Fruit fly (Drosophila melanogaster) whole organism, embryonic: Measurements from ENCODE around the gene aqz.

ENCODE experiments used
- Asciz ChIP-seq: fragments of 200-800 bp; sonication (Bioruptor generic); optimal IDR thresholded peaks from 2 replicates; lab custom pipeline; 2017; ENCODE audit warnings: missing biosample characterization, mild to moderate bottlenecking, missing genetic modification characterization, missing genetic modification reagents
- CG11696 ChIP-seq: fragments of 200-800 bp; sonication (Bioruptor generic); IDR thresholded peaks from 2 replicates; pipeline ENCODE4 v1.3.6; 2022; ENCODE audit warnings: missing biosample characterization, missing genetic modification characterization
- CG12104 ChIP-seq: fragments of 200-800 bp; sonication (Bioruptor generic); optimal IDR thresholded peaks from 3 replicates; lab custom pipeline; 2016; ENCODE audit warnings: missing biosample characterization, missing genetic modification characterization
- CG12299 ChIP-seq: fragments of 200-800 bp; sonication (Bioruptor generic); optimal IDR thresholded peaks from 2 replicates; lab custom pipeline; 2018; ENCODE audit warnings: missing biosample characterization, mild to moderate bottlenecking, missing genetic modification characterization
- CG15601 ChIP-seq: fragments of 200-800 bp; sonication (Bioruptor generic); optimal IDR thresholded peaks from 3 replicates; lab custom pipeline; 2019; ENCODE audit warnings: missing biosample characterization, mild to moderate bottlenecking, missing genetic modification characterization, moderate library complexity
- CG1603 ChIP-seq: fragments of 200-800 bp; sonication (Bioruptor generic); optimal IDR thresholded peaks from 2 replicates; lab custom pipeline; 2019; ENCODE audit warnings: missing biosample characterization, mild to moderate bottlenecking, missing genetic modification characterization, moderate library complexity
- CG18599 ChIP-seq: fragments of 200-800 bp; sonication (Bioruptor generic); optimal IDR thresholded peaks from 3 replicates; lab custom pipeline; 2017; ENCODE audit warnings: missing biosample characterization, missing genetic modification characterization, mild to moderate bottlenecking, moderate library complexity, missing genetic modification reagents
- CG18619 ChIP-seq: fragments of 200-800 bp; sonication (Bioruptor generic); optimal IDR thresholded peaks from 3 replicates; lab custom pipeline; 2017; ENCODE audit warnings: missing biosample characterization, mild to moderate bottlenecking, missing genetic modification characterization
- CG3163 ChIP-seq: fragments of 200-800 bp; sonication (Bioruptor generic); optimal IDR thresholded peaks from 3 replicates; lab custom pipeline; 2016; ENCODE audit warnings: missing biosample characterization, missing genetic modification characterization
- CG32772 ChIP-seq: fragments of 200-800 bp; sonication (Bioruptor generic); IDR thresholded peaks from 2 replicates; pipeline ENCODE4 v1.3.6; 2022; ENCODE audit warnings: missing biosample characterization, missing genetic modification characterization
- CG4328 ChIP-seq: fragments of 200-800 bp; sonication (Bioruptor generic); optimal IDR thresholded peaks from 3 replicates; lab custom pipeline; 2017; ENCODE audit warnings: missing biosample characterization, missing genetic modification reagents, missing genetic modification characterization
- CG5953 ChIP-seq: fragments of 200-800 bp; sonication (Bioruptor generic); IDR thresholded peaks from 2 replicates; pipeline ENCODE4 v1.3.6; 2022; ENCODE audit warnings: missing biosample characterization, missing genetic modification characterization
- Camta ChIP-seq: fragments of 200-800 bp; sonication (Bioruptor generic); optimal IDR thresholded peaks from 2 replicates; lab custom pipeline; 2016; ENCODE audit warnings: missing biosample characterization, missing genetic modification characterization
- CkIIα-i1 ChIP-seq: fragments of 200-800 bp; sonication (Bioruptor generic); IDR thresholded peaks from 2 replicates; pipeline ENCODE4 v1.3.6; 2022; ENCODE audit warnings: missing biosample characterization, missing genetic modification characterization
- CrebB ChIP-seq: fragments of 200-800 bp; sonication (Bioruptor generic); optimal IDR thresholded peaks from 3 replicates; lab custom pipeline; 2018; ENCODE audit warnings: missing biosample characterization, mild to moderate bottlenecking, missing genetic modification characterization
- D19A ChIP-seq: fragments of 200-800 bp; optimal IDR thresholded peaks from 3 replicates; lab custom pipeline; 2019; ENCODE audit warnings: missing biosample characterization, mild to moderate bottlenecking, missing genetic modification characterization, moderate library complexity
- Dip3 ChIP-seq: fragments of 200-800 bp; sonication (Bioruptor generic); optimal IDR thresholded peaks from 3 replicates; lab custom pipeline; 2016; ENCODE audit warnings: missing biosample characterization, missing genetic modification characterization
- Doc2 ChIP-seq: fragments of 200-800 bp; sonication (Bioruptor generic); IDR thresholded peaks from 2 replicates; pipeline ENCODE4 v1.3.6; 2022; ENCODE audit warnings: missing biosample characterization, missing genetic modification characterization
- H15 ChIP-seq: fragments of 200-800 bp; sonication (Bioruptor generic); IDR thresholded peaks from 3 replicates; pipeline ENCODE4 v1.3.6; 2022; ENCODE audit warnings: missing biosample characterization, missing genetic modification characterization
- Hey ChIP-seq: fragments of 200-800 bp; sonication (Bioruptor generic); optimal IDR thresholded peaks from 3 replicates; lab custom pipeline; 2018; ENCODE audit warnings: missing biosample characterization, mild to moderate bottlenecking, missing genetic modification characterization
- HmgD ChIP-seq: fragments of 200-800 bp; sonication (Bioruptor generic); optimal IDR thresholded peaks from 3 replicates; lab custom pipeline; 2016; ENCODE audit warnings: missing biosample characterization, missing genetic modification characterization
- MBD-R2 ChIP-seq: fragments of 200-800 bp; sonication (Bioruptor generic); IDR thresholded peaks from 2 replicates; pipeline ENCODE4 v1.3.6; 2022; ENCODE audit warnings: missing biosample characterization, missing genetic modification characterization
- NfI ChIP-seq: fragments of 200-800 bp; sonication (Bioruptor generic); optimal IDR thresholded peaks from 3 replicates; lab custom pipeline; 2018; ENCODE audit warnings: missing biosample characterization, mild to moderate bottlenecking, missing genetic modification characterization, moderate library complexity
- Sry-β ChIP-seq: fragments of 200-800 bp; sonication (Bioruptor generic); optimal IDR thresholded peaks from 2 replicates; lab custom pipeline; 2018; ENCODE audit warnings: missing biosample characterization, mild to moderate bottlenecking, missing genetic modification characterization, moderate library complexity
- ash1 ChIP-seq: fragments of 200-800 bp; sonication (Bioruptor generic); optimal IDR thresholded peaks from 2 replicates; lab custom pipeline; 2018; ENCODE audit warnings: missing biosample characterization, mild to moderate bottlenecking, missing genetic modification characterization
- cad ChIP-seq: fragments of >200 bp; optimal IDR thresholded peaks from 2 replicates; lab custom pipeline; 2017; ENCODE audit warnings: missing biosample characterization, missing genetic modification characterization
- croc ChIP-seq: fragments of 200-800 bp; sonication (Bioruptor generic); conservative IDR thresholded peaks from 3 replicates; pipeline ENCODE4 v1.3.6; 2022; ENCODE audit warnings: missing biosample characterization, missing genetic modification characterization
- da ChIP-seq: fragments of 200-800 bp; sonication (Bioruptor generic); optimal IDR thresholded peaks from 2 replicates; lab custom pipeline; 2016; ENCODE audit warnings: missing biosample characterization, missing genetic modification characterization
- dm ChIP-seq: fragments of 200-800 bp; sonication (Bioruptor generic); optimal IDR thresholded peaks from 3 replicates; lab custom pipeline; 2016; ENCODE audit warnings: missing biosample characterization, missing genetic modification characterization
- fd3F ChIP-seq: fragments of 200-800 bp; sonication (Bioruptor generic); optimal IDR thresholded peaks from 2 replicates; lab custom pipeline; 2018; ENCODE audit warnings: missing biosample characterization, mild to moderate bottlenecking, missing genetic modification characterization, moderate library complexity
- gt ChIP-seq: fragments of 200-800 bp; sonication (Bioruptor generic); IDR thresholded peaks from 2 replicates; pipeline ENCODE4 v1.3.6; 2022; ENCODE audit warnings: missing biosample characterization, missing genetic modification characterization
- ham ChIP-seq: fragments of 200-800 bp; sonication (Bioruptor generic); IDR thresholded peaks from 2 replicates; pipeline ENCODE4 v1.3.6; 2022; ENCODE audit warnings: missing biosample characterization, missing genetic modification characterization
- hb ChIP-seq: fragments of 200-800 bp; sonication (Bioruptor generic); IDR thresholded peaks from 3 replicates; pipeline ENCODE4 v1.3.6; 2022; ENCODE audit warnings: missing biosample characterization, missing genetic modification characterization; ENCODE audit not compliant: partially characterized antibody
- hth ChIP-seq: fragments of >200 bp; optimal IDR thresholded peaks from 2 replicates; lab custom pipeline; 2017; ENCODE audit warnings: inconsistent platforms
- lmd ChIP-seq: fragments of 200-800 bp; sonication (Bioruptor generic); IDR thresholded peaks from 2 replicates; pipeline ENCODE4 v1.3.6; 2022; ENCODE audit warnings: missing biosample characterization, missing genetic modification characterization
- lov ChIP-seq, 2 experiments: fragments of 200-800 bp in 1 of 2; fragments of >200 bp in 1 of 2; sonication (Bioruptor generic) in 1 of 2; IDR thresholded peaks in 1 of 2; optimal IDR thresholded peaks in 1 of 2; 2 replicates in 1 of 2; 3 replicates in 1 of 2; pipeline versions ENCODE4 v1.3.6 to Lab custom; 2017 to 2022; ENCODE audit warnings: missing biosample characterization in 1 of 2, missing genetic modification characterization in 1 of 2
- nmo ChIP-seq: fragments of 200-800 bp; sonication (Bioruptor generic); optimal IDR thresholded peaks from 2 replicates; lab custom pipeline; 2018; ENCODE audit warnings: missing biosample characterization, mild to moderate bottlenecking, missing genetic modification characterization, moderate library complexity
- onecut ChIP-seq: fragments of 200-800 bp; sonication (Bioruptor generic); IDR thresholded peaks from 2 replicates; pipeline ENCODE4 v1.3.6; 2022; ENCODE audit warnings: missing biosample characterization, missing genetic modification characterization
- pnt ChIP-seq: fragments of 200-800 bp; sonication (Bioruptor generic); optimal IDR thresholded peaks from 3 replicates; lab custom pipeline; 2016; ENCODE audit warnings: missing biosample characterization, missing genetic modification characterization
- prd ChIP-seq, 3 experiments: fragments of >200 bp in 2 of 3; fragments of 200-800 bp in 1 of 3; sonication (Bioruptor generic) in 1 of 3; optimal IDR thresholded peaks in 2 of 3; IDR thresholded peaks in 1 of 3; 2 replicates in 2 of 3; 3 replicates in 1 of 3; pipeline versions ENCODE4 v1.3.6 to Lab custom; 2017 to 2022; ENCODE audit warnings: missing biosample characterization in 1 of 3, missing genetic modification characterization in 1 of 3
- sim ChIP-seq: fragments of 200-800 bp; sonication (Bioruptor generic); IDR thresholded peaks from 2 replicates; pipeline ENCODE4 v1.3.6; 2022; ENCODE audit warnings: missing biosample characterization, missing genetic modification characterization
- sima ChIP-seq: fragments of 200-800 bp; sonication (Bioruptor generic); optimal IDR thresholded peaks from 2 replicates; lab custom pipeline; 2016; ENCODE audit warnings: missing biosample characterization, missing genetic modification characterization
- sna ChIP-seq: fragments of 200-800 bp; sonication (Bioruptor generic); IDR thresholded peaks from 2 replicates; pipeline ENCODE4 v1.3.6; 2022; ENCODE audit warnings: missing biosample characterization, missing genetic modification characterization; ENCODE audit not compliant: partially characterized antibody
- so ChIP-seq: fragments of 200-800 bp; sonication (Bioruptor generic); IDR thresholded peaks from 3 replicates; pipeline ENCODE4 v1.3.6; 2022; ENCODE audit warnings: missing biosample characterization, missing genetic modification characterization
- sqz ChIP-seq: fragments of 200-800 bp; sonication (Bioruptor generic); optimal IDR thresholded peaks from 3 replicates; lab custom pipeline; 2018; ENCODE audit warnings: missing biosample characterization, mild to moderate bottlenecking, missing genetic modification characterization
- sr ChIP-seq: fragments of 200-800 bp; sonication (Bioruptor generic); IDR thresholded peaks from 3 replicates; pipeline ENCODE4 v1.3.6; 2022; ENCODE audit warnings: missing biosample characterization, missing genetic modification characterization
- tup ChIP-seq: fragments of 200-800 bp; sonication (Bioruptor generic); optimal IDR thresholded peaks from 2 replicates; lab custom pipeline; 2016; ENCODE audit warnings: missing biosample characterization, mild to moderate bottlenecking, missing genetic modification characterization, moderate library complexity
- wdn ChIP-seq: fragments of 200-800 bp; sonication (Bioruptor generic); IDR thresholded peaks from 2 replicates; pipeline ENCODE4 v1.3.6; 2022; ENCODE audit warnings: missing biosample characterization, missing genetic modification characterization
- yki ChIP-seq: fragments of >200 bp; optimal IDR thresholded peaks from 3 replicates; lab custom pipeline; 2018
- z ChIP-seq: fragments of 200-800 bp; sonication (Bioruptor generic); IDR thresholded peaks from 3 replicates; pipeline ENCODE4 v1.3.6; 2022; ENCODE audit warnings: missing biosample characterization, missing genetic modification characterization

aqz gene

DNA sequence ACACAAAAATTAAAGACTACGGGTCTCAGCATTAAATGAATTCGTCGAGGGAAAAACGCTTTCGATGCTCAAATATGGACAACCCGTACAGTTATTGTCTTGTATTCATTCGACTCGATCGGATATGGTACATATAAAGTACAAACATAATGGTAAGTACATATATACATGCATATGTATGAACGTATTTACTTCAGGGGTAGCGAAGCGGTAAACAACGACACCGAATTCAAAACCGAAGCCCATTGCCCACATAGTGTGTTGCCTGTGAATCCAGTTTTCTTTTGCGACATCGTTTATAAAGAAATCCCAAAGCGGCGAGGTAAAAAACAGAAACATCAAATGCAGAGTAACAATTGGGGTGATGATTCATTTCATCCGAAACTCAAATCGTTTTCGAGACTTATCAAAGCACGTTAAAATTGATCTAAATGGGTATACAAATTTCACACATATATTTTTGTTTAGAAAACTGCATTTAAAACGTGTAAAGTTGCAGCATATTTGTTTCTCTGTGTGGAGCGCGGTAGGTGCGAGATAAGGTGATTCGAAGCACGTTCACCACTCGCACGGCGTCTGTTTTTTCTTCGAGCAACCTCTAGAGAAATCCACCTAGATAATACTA lies 8.0 kb downstream of the aqz start (continued):
- no peak for TF ChIP-seq dm (GFP tag; lab: Kevin White, UChicago)
- peak; percentile 31 for TF ChIP-seq D19A
- no peak for TF ChIP-seq CG18619 (GFP tag; lab: Kevin White, UChicago)
- TF ChIP-seq CG5953 (GFP tag; lab: Robert Waterston, UW): no peak
- TF ChIP-seq Camta (GFP tag; lab: Kevin White, UChicago): peak; percentile 40
- TF ChIP-seq Asciz (GFP tag; lab: Kevin White, UChicago): peak; percentile 50
- peak; percentile 53 for TF ChIP-seq nmo
- no peak for TF ChIP-seq CG12299 (tag; lab: Kevin White, UChicago)
- no peak for TF ChIP-seq da (GFP tag; lab: Kevin White, UChicago)
- no peak for TF ChIP-seq CG3163 (GFP tag; lab: Kevin White, UChicago)
- no peak for TF ChIP-seq sr (GFP tag; lab: Robert Waterston, UW)
- TF ChIP-seq croc: peak; percentile 27; the same call in 1 of the 3 replicates
- 0 out of 2 replicates have a peak, but pooled peaks have one; percentile 24 for TF ChIP-seq wdn (GFP tag; lab: Robert Waterston, UW)
- peak; percentile 48 for TF ChIP-seq lmd (GFP tag; lab: Robert Waterston, UW)
- no peak for TF ChIP-seq Sry-β (GFP tag; lab: Kevin White, UChicago)
- TF ChIP-seq CG11696 (GFP tag; lab: Robert Waterston, UW): 0 out of 2 replicates have a peak, but pooled peaks have one; percentile 12
- peak; percentile 4 for TF ChIP-seq tup (GFP tag; lab: Kevin White, UChicago)
- no peak for TF ChIP-seq ash1 (GFP tag; lab: Kevin White, UChicago)
- no peak for TF ChIP-seq yki (lab: Kevin White, UChicago)
- TF ChIP-seq MBD-R2 (GFP tag; lab: Robert Waterston, UW): 0 out of 2 replicates have a peak, but pooled peaks have one; percentile 11
- TF ChIP-seq NfI: peak; percentile 15
- no peak for TF ChIP-seq sim (GFP tag; lab: Robert Waterston, UW)
- TF ChIP-seq z: no peak
- TF ChIP-seq so (GFP tag; lab: Robert Waterston, UW): no peak
- TF ChIP-seq CG18599 (GFP tag; lab: Kevin White, UChicago): peak; percentile 38
- no peak for TF ChIP-seq hb
- no peak for TF ChIP-seq sna (GFP tag; lab: Robert Waterston, UW)
- no peak for TF ChIP-seq Doc2 (GFP tag; lab: Robert Waterston, UW)
- no peak for TF ChIP-seq CkIIα-i1
- no peak for TF ChIP-seq hth (lab: Kevin White, UChicago)
- TF ChIP-seq CG12104: no peak
- peak; percentile 12 for TF ChIP-seq CG15601 (tag; lab: Kevin White, UChicago)
- TF ChIP-seq fd3F (GFP tag; lab: Kevin White, UChicago): no peak
- TF ChIP-seq prd (optimal IDR thresholded peaks at IDR 0.05; lab: Kevin White, UChicago): no peak
- peak; percentile 75 for TF ChIP-seq prd (GFP tag; IDR thresholded peaks at IDR 0.05; lab: Robert Waterston, UW)
- no peak for TF ChIP-seq CG4328 (GFP tag; lab: Kevin White, UChicago)
- TF ChIP-seq H15 (GFP tag; lab: Robert Waterston, UW): peak; percentile 46; the same call in 1 of the 3 replicates
- TF ChIP-seq Hey (tag; lab: Kevin White, UChicago): no peak
- TF ChIP-seq CG32772 (GFP tag; lab: Robert Waterston, UW): peak; percentile 58; the same call in 1 of the 2 replicates
- peak; percentile 52 for TF ChIP-seq CG1603 (tag; lab: Kevin White, UChicago)
- peak; percentile 13 for TF ChIP-seq Dip3 (GFP tag; lab: Kevin White, UChicago)
- TF ChIP-seq gt (GFP tag; lab: Robert Waterston, UW): no peak
- no peak for TF ChIP-seq sima (GFP tag; lab: Kevin White, UChicago)
- no peak for TF ChIP-seq cad (GFP tag; lab: Kevin White, UChicago)
- TF ChIP-seq CrebB (tag; lab: Kevin White, UChicago): no peak
- TF ChIP-seq ham (GFP tag; lab: Robert Waterston, UW): no peak
- peak; percentile 17 for TF ChIP-seq pnt (GFP tag; lab: Kevin White, UChicago)
- TF ChIP-seq HmgD: peak; percentile 31
- peak; percentile 93 for TF ChIP-seq sqz (GFP tag; lab: Kevin White, UChicago)
- no peak for TF ChIP-seq lov (optimal IDR thresholded peaks at IDR 0.05; lab: Kevin White, UChicago)
- TF ChIP-seq lov (GFP tag; IDR thresholded peaks at IDR 0.05; lab: Robert Waterston, UW): no peak; the same call in 2 of the 3 replicates
- TF ChIP-seq onecut (GFP tag; lab: Robert Waterston, UW): 0 out of 2 replicates have a peak, but pooled peaks have one; percentile 8
